Fruit fly (Drosophila melanogaster) S2 (cell line): ENCODE data around the gene Bx42.

Source experiments
- CG8478 ChIP-seq: fragments of >200 bp; optimal IDR thresholded peaks from 2 replicates; lab custom pipeline; 2018
- CTCF ChIP-seq, 2 experiments: fragments of >200 bp; optimal IDR thresholded peaks; 2 replicates each; lab custom pipeline; 2018

DNA sequence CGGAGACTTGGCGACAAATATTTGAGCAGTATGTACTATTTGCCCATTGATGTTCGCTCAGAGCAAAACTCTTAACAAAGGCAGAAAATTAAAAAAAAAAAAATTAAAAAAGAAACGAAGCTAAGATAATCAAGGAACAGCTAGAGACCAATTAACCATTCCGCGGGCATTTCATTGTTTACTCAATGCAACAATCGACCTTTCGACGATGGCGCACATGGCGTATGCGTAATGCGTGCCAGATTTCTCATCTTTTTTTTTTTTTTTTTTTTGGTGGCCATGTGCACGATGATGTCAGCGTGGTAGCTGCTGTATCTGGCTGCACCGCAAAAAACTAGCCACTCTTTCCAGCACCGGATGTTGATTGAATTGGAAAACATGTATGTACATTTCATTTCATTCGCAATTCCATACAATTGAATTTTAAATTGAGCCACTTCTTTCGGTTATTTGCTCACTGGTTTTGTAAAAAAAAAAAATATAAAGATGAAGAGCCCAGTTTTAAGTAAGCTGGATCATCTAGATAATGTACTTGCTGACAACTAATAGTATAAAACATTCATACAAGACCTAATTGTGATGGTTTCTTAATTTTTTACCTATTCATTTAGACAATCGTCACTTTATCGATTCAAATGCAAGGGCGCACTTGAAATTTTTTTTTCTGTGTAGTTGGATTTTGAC lies 30.6 kb downstream of the Bx42 start:
- TF ChIP-seq CG8478 (lab: Kevin White, UChicago) = no peak
- no peak for TF ChIP-seq CTCF (optimal IDR thresholded peaks at IDR 0.05; lab: Kevin White, UChicago)
